2 fruit fly cellular contexts compared by ENCODE assay signal in the genomic region with DNA sequence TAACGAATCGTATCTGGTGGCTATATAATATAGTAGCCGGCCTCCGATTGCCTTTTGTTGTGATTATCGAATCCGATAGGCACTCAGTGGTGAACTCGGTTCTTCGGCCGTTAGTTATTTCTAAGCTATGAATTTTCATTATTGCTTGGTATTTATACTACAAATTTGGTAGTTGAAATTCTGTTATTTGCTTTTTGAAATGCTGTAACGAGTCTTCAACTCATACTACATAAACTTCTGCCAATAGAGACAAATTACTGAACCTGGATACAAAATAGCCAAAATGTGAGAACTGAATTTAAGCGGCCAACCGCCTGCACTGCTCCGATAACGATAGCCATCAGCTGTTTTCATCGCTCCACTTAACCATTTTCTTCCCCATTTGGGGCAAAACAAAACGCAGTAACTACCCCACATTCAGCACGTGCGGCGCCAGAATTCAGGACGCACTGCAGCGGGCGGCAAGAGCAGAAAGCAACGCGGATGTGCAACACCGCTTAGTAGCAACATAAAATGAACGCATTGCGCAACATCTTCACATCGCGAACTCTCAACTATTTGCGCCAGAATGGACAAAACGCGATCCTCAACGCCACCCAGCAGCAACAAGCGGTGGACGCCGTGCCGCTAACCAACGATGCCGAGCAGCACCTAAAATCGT.
TF ChIP-seq lines count a peak whose summit lies in the region.

Gene CG11679, minus strand, starts transcription at position 65 of the 661 bp plus-strand sequence.
Gene CG8206, plus strand, starts transcription at position 341 of the 661 bp plus-strand sequence.

TF ChIP-seq in whole organism, embryonic, 481 proteins besides CTCF, POLR2A, EP300 and RAD21 (continued from another document and continues in another):
- peak; percentile 54 for TF ChIP-seq pzg (GFP tag; optimal IDR thresholded peaks at IDR 0.05; lab: Kevin White, UChicago)
- peak; percentile 53 for TF ChIP-seq gem (tag; optimal IDR thresholded peaks at IDR 0.05; lab: Kevin White, UChicago)
- peak; percentile 32; the same call in 1 of the 3 replicates for TF ChIP-seq knrl (GFP tag; IDR thresholded peaks at IDR 0.05; lab: Robert Waterston, UW; ENCODE audit: partially characterized antibody)
- peak; percentile 55 for TF ChIP-seq BEAF-32 (GFP tag; optimal IDR thresholded peaks at IDR 0.05; lab: Kevin White, UChicago)
- 0 out of 3 replicates have a peak, but pooled peaks have one; percentile 42 for TF ChIP-seq zfh1 (GFP tag; IDR thresholded peaks at IDR 0.05; lab: Robert Waterston, UW)
- TF ChIP-seq CG16779 (GFP tag; IDR thresholded peaks at IDR 0.05; lab: Robert Waterston, UW) = no peak
- no peak for TF ChIP-seq CG6254 (GFP tag; optimal IDR thresholded peaks at IDR 0.05; lab: Kevin White, UChicago)
- TF ChIP-seq unc-4 (GFP tag; IDR thresholded peaks at IDR 0.05; lab: Robert Waterston, UW; ENCODE audit: partially characterized antibody) = 0 out of 2 replicates have a peak, but pooled peaks have one; percentile 48
- TF ChIP-seq HmgD (GFP tag; optimal IDR thresholded peaks at IDR 0.05; lab: Kevin White, UChicago) = peak; percentile 46
- TF ChIP-seq CG32772 (GFP tag; IDR thresholded peaks at IDR 0.05; lab: Robert Waterston, UW) = 0 out of 2 replicates have a peak, but pooled peaks have one; percentile 30
- TF ChIP-seq tgo (GFP tag; IDR thresholded peaks at IDR 0.05; lab: Robert Waterston, UW) = peak; percentile 45; the same call in 1 of the 3 replicates
- no peak for TF ChIP-seq bsh (GFP tag; optimal IDR thresholded peaks at IDR 0.05; lab: Kevin White, UChicago)
- TF ChIP-seq az2 (GFP tag; optimal IDR thresholded peaks at IDR 0.05; lab: Kevin White, UChicago) = no peak
- TF ChIP-seq HmgZ (tag; optimal IDR thresholded peaks at IDR 0.05; lab: Kevin White, UChicago) = peak; percentile 57
- peak; percentile 73 for TF ChIP-seq Dref (GFP tag; IDR thresholded peaks at IDR 0.05; lab: Robert Waterston, UW)
- TF ChIP-seq CG11723 (GFP tag; optimal IDR thresholded peaks at IDR 0.05; lab: Kevin White, UChicago) = no peak
- peak; percentile 14 for TF ChIP-seq her (GFP tag; optimal IDR thresholded peaks at IDR 0.05; lab: Kevin White, UChicago)
- TF ChIP-seq peb (GFP tag; IDR thresholded peaks at IDR 0.05; lab: Robert Waterston, UW) = no peak
- TF ChIP-seq CG11093 (GFP tag; IDR thresholded peaks at IDR 0.05; lab: Robert Waterston, UW) = peak; percentile 28; the same call in 1 of the 3 replicates
- 0 out of 3 replicates have a peak, but pooled peaks have one; percentile 19 for TF ChIP-seq CG7963 (GFP tag; IDR thresholded peaks at IDR 0.05; lab: Robert Waterston, UW; ENCODE audit: partially characterized antibody)
- TF ChIP-seq Nf-YC (tag; optimal IDR thresholded peaks at IDR 0.05; lab: Kevin White, UChicago) = peak; percentile 42
- peak; percentile 32 for TF ChIP-seq CG15269 (tag; optimal IDR thresholded peaks at IDR 0.05; lab: Kevin White, UChicago)
- peak; percentile 35 for TF ChIP-seq dmrt99B (tag; optimal IDR thresholded peaks at IDR 0.05; lab: Kevin White, UChicago)
- TF ChIP-seq crol (GFP tag; IDR thresholded peaks at IDR 0.05; lab: Robert Waterston, UW) = no peak
- TF ChIP-seq Ravus (GFP tag; IDR thresholded peaks at IDR 0.05; lab: Robert Waterston, UW) = no peak
- TF ChIP-seq exex (tag; optimal IDR thresholded peaks at IDR 0.05; lab: Kevin White, UChicago) = peak; percentile 26
- peak; percentile 59 for TF ChIP-seq Antp (GFP tag; optimal IDR thresholded peaks at IDR 0.05; lab: Kevin White, UChicago)
- peak; percentile 37 for TF ChIP-seq CG13775 (GFP tag; optimal IDR thresholded peaks at IDR 0.05; lab: Kevin White, UChicago)
- TF ChIP-seq Fer3 (tag; optimal IDR thresholded peaks at IDR 0.05; lab: Kevin White, UChicago) = peak; percentile 3
- TF ChIP-seq CG17568 (GFP tag; optimal IDR thresholded peaks at IDR 0.05; lab: Kevin White, UChicago) = no peak
- no peak for TF ChIP-seq BtbVII (GFP tag; optimal IDR thresholded peaks at IDR 0.05; lab: Kevin White, UChicago)
- no peak for TF ChIP-seq CG11696 (GFP tag; IDR thresholded peaks at IDR 0.05; lab: Robert Waterston, UW)
- 0 out of 2 replicates have a peak, but pooled peaks have one; percentile 8 for TF ChIP-seq CG6272 (GFP tag; IDR thresholded peaks at IDR 0.05; lab: Robert Waterston, UW)
- peak; percentile 72 for TF ChIP-seq Rfx (GFP tag; IDR thresholded peaks at IDR 0.05; lab: Robert Waterston, UW)
- peak; percentile 53; the same call in 2 of the 3 replicates for TF ChIP-seq HLH4C (GFP tag; IDR thresholded peaks at IDR 0.05; lab: Robert Waterston, UW; ENCODE audit: partially characterized antibody)
- peak; percentile 14 for TF ChIP-seq Hr3 (GFP tag; optimal IDR thresholded peaks at IDR 0.05; lab: Kevin White, UChicago)
- peak; percentile 40 for TF ChIP-seq CG34376 (GFP tag; optimal IDR thresholded peaks at IDR 0.05; lab: Kevin White, UChicago)
- peak; percentile 39 for TF ChIP-seq NfI (GFP tag; optimal IDR thresholded peaks at IDR 0.05; lab: Kevin White, UChicago)
- TF ChIP-seq kni (GFP tag; optimal IDR thresholded peaks at IDR 0.05; lab: Kevin White, UChicago) = peak; percentile 87
- peak; percentile 8 for TF ChIP-seq nerfin-1 (tag; optimal IDR thresholded peaks at IDR 0.05; lab: Kevin White, UChicago)
- no peak for TF ChIP-seq CG3407 (GFP tag; optimal IDR thresholded peaks at IDR 0.05; lab: Kevin White, UChicago)
- TF ChIP-seq stwl (tag; optimal IDR thresholded peaks at IDR 0.05; lab: Kevin White, UChicago) = peak; percentile 9
- peak; percentile 89 for TF ChIP-seq row (GFP tag; IDR thresholded peaks at IDR 0.05; lab: Robert Waterston, UW)
- peak; percentile 5 for TF ChIP-seq salm (tag; optimal IDR thresholded peaks at IDR 0.05; lab: Kevin White, UChicago)
- TF ChIP-seq CG8290 (GFP tag; optimal IDR thresholded peaks at IDR 0.05; lab: Kevin White, UChicago) = peak; percentile 6
- TF ChIP-seq CG8290 (tag; optimal IDR thresholded peaks at IDR 0.05; lab: Kevin White, UChicago) = no peak
- peak; percentile 35 for TF ChIP-seq CG4820 (GFP tag; optimal IDR thresholded peaks at IDR 0.05; lab: Kevin White, UChicago)
- TF ChIP-seq zfh2 (GFP tag; optimal IDR thresholded peaks at IDR 0.05; lab: Kevin White, UChicago) = peak; percentile 47
- peak; percentile 32 for TF ChIP-seq dmrt11E (tag; optimal IDR thresholded peaks at IDR 0.05; lab: Kevin White, UChicago)
- peak; percentile 86 for TF ChIP-seq CG3995 (GFP tag; optimal IDR thresholded peaks at IDR 0.05; lab: Kevin White, UChicago)
- peak; percentile 91 for TF ChIP-seq Med (GFP tag; lab: Kevin White, UChicago)
- TF ChIP-seq Dp (GFP tag; optimal IDR thresholded peaks at IDR 0.05; lab: Kevin White, UChicago) = peak; percentile 13
- TF ChIP-seq vnd (GFP tag; IDR thresholded peaks at IDR 0.05; lab: Robert Waterston, UW; ENCODE audit: partially characterized antibody) = 0 out of 3 replicates have a peak, but pooled peaks have one; percentile 47
- TF ChIP-seq dpn (GFP tag; optimal IDR thresholded peaks at IDR 0.05; lab: Kevin White, UChicago) = peak in 1 of 2 experiments; percentile 23
- peak; percentile 1 for TF ChIP-seq CG15696 (tag; optimal IDR thresholded peaks at IDR 0.05; lab: Kevin White, UChicago)
- no peak for TF ChIP-seq CkIIα-i1 (GFP tag; IDR thresholded peaks at IDR 0.05; lab: Robert Waterston, UW)
- TF ChIP-seq nmo (GFP tag; optimal IDR thresholded peaks at IDR 0.05; lab: Kevin White, UChicago) = peak; percentile 58
- TF ChIP-seq CG9817 (tag; optimal IDR thresholded peaks at IDR 0.05; lab: Kevin White, UChicago) = peak; percentile 55

TF ChIP-seq in whole organism, prepupa, 60 proteins besides CTCF, POLR2A, EP300 and RAD21 (continued from another document):
- peak; percentile 45 for TF ChIP-seq Eip75B (GFP tag; optimal IDR thresholded peaks at IDR 0.05; lab: Kevin White, UChicago)
- no peak for TF ChIP-seq net (GFP tag; optimal IDR thresholded peaks at IDR 0.05; lab: Kevin White, UChicago)
- TF ChIP-seq CG3919 (GFP tag; optimal IDR thresholded peaks at IDR 0.05; lab: Kevin White, UChicago) = peak; percentile 12
- peak; percentile 50 for TF ChIP-seq CG3032 (tag; optimal IDR thresholded peaks at IDR 0.05; lab: Kevin White, UChicago)
- TF ChIP-seq Hr39 (GFP tag; optimal IDR thresholded peaks at IDR 0.05; lab: Kevin White, UChicago) = peak; percentile 46
- TF ChIP-seq Ets21C (GFP tag; optimal IDR thresholded peaks at IDR 0.05; lab: Kevin White, UChicago) = peak; percentile 39
- no peak for TF ChIP-seq CG7368 (GFP tag; optimal IDR thresholded peaks at IDR 0.05; lab: Kevin White, UChicago)
- TF ChIP-seq OdsH (GFP tag; optimal IDR thresholded peaks at IDR 0.05; lab: Kevin White, UChicago) = peak; percentile 48
- no peak for TF ChIP-seq Lpt (GFP tag; optimal IDR thresholded peaks at IDR 0.05; lab: Kevin White, UChicago)
- TF ChIP-seq Blimp-1 (GFP tag; optimal IDR thresholded peaks at IDR 0.05; lab: Kevin White, UChicago) = no peak
- TF ChIP-seq fkh (GFP tag; optimal IDR thresholded peaks at IDR 0.05; lab: Kevin White, UChicago) = no peak
- no peak for TF ChIP-seq CG8119 (GFP tag; IDR thresholded peaks at IDR 0.05; lab: Robert Waterston, UW)
